Fruit fly (Drosophila melanogaster) whole organism, embryonic: ENCODE data around the gene CG4942.
A peak's percentile ranks its signal among the peaks of the same experiment; 100 is the strongest.

ENCODE experiments used
- Atf-2 ChIP-seq: fragments of 200-800 bp; sonication (Bioruptor generic); optimal IDR thresholded peaks from 2 replicates; lab custom pipeline; 2016; ENCODE audit warnings: missing biosample characterization, missing genetic modification characterization
- Bgb ChIP-seq: fragments of 200-800 bp; sonication (Bioruptor generic); IDR thresholded peaks from 2 replicates; pipeline ENCODE4 v1.3.6; 2022; ENCODE audit warnings: missing biosample characterization, missing genetic modification characterization; ENCODE audit not compliant: partially characterized antibody
- CG10462 ChIP-seq: fragments of 200-800 bp; sonication (Bioruptor generic); optimal IDR thresholded peaks from 2 replicates; lab custom pipeline; 2016; ENCODE audit warnings: missing biosample characterization, missing genetic modification characterization
- CG10979 ChIP-seq: fragments of 200-800 bp; sonication (Bioruptor generic); optimal IDR thresholded peaks from 2 replicates; lab custom pipeline; 2018; ENCODE audit warnings: missing biosample characterization, mild to moderate bottlenecking, missing genetic modification characterization, moderate library complexity
- CG11093 ChIP-seq: fragments of 200-800 bp; sonication (Bioruptor generic); IDR thresholded peaks from 3 replicates; pipeline ENCODE4 v1.3.6; 2022; ENCODE audit warnings: missing biosample characterization, missing genetic modification characterization
- CG12219 ChIP-seq: fragments of 200-800 bp; sonication (Bioruptor generic); optimal IDR thresholded peaks from 3 replicates; lab custom pipeline; 2018; ENCODE audit warnings: missing biosample characterization, mild to moderate bottlenecking, missing genetic modification characterization
- CG12236 ChIP-seq: fragments of 200-800 bp; sonication (Bioruptor generic); optimal IDR thresholded peaks from 2 replicates; lab custom pipeline; 2016; ENCODE audit warnings: missing biosample characterization, missing genetic modification characterization
- CG14860 ChIP-seq: fragments of 200-800 bp; sonication (Bioruptor generic); IDR thresholded peaks from 3 replicates; pipeline ENCODE4 v1.3.6; 2022; ENCODE audit warnings: missing biosample characterization, missing genetic modification characterization; ENCODE audit not compliant: partially characterized antibody
- CG15073 ChIP-seq: fragments of 200-800 bp; sonication (Bioruptor generic); optimal IDR thresholded peaks from 2 replicates; lab custom pipeline; 2016; ENCODE audit warnings: missing biosample characterization, missing genetic modification characterization
- CG1529 ChIP-seq: fragments of 200-800 bp; sonication (Bioruptor generic); optimal IDR thresholded peaks from 3 replicates; lab custom pipeline; 2018; ENCODE audit warnings: missing biosample characterization, missing genetic modification characterization
- CG15601 ChIP-seq: fragments of 200-800 bp; sonication (Bioruptor generic); optimal IDR thresholded peaks from 3 replicates; lab custom pipeline; 2019; ENCODE audit warnings: missing biosample characterization, mild to moderate bottlenecking, missing genetic modification characterization, moderate library complexity
- CG17612 ChIP-seq: fragments of 200-800 bp; sonication (Bioruptor generic); IDR thresholded peaks from 2 replicates; pipeline ENCODE4 v1.3.6; 2022; ENCODE audit warnings: missing biosample characterization, missing genetic modification characterization
- CG18476 ChIP-seq: fragments of 200-800 bp; sonication (Bioruptor generic); optimal IDR thresholded peaks from 2 replicates; lab custom pipeline; 2016; ENCODE audit warnings: missing biosample characterization, mild to moderate bottlenecking, missing genetic modification characterization
- CG2875 ChIP-seq: fragments of 200-800 bp; sonication (Bioruptor generic); optimal IDR thresholded peaks from 2 replicates; lab custom pipeline; 2017; ENCODE audit warnings: missing biosample characterization, mild to moderate bottlenecking, missing genetic modification characterization, missing genetic modification reagents
- CG30020 ChIP-seq: fragments of 200-800 bp; optimal IDR thresholded peaks from 2 replicates; lab custom pipeline; 2019; ENCODE audit warnings: missing biosample characterization, mild to moderate bottlenecking, missing genetic modification characterization, moderate library complexity
- CG34376 ChIP-seq: fragments of 200-800 bp; sonication (Bioruptor generic); optimal IDR thresholded peaks from 2 replicates; lab custom pipeline; 2018; ENCODE audit warnings: missing biosample characterization, mild to moderate bottlenecking, missing genetic modification characterization
- CG7987 ChIP-seq: fragments of 200-800 bp; sonication (Bioruptor generic); optimal IDR thresholded peaks from 2 replicates; lab custom pipeline; 2018; ENCODE audit warnings: missing biosample characterization, mild to moderate bottlenecking, missing genetic modification characterization, moderate library complexity
- CG8089 ChIP-seq: fragments of 200-800 bp; sonication (Bioruptor generic); optimal IDR thresholded peaks from 3 replicates; lab custom pipeline; 2016; ENCODE audit warnings: missing biosample characterization, missing genetic modification characterization
- CG9215 ChIP-seq: fragments of 200-800 bp; sonication (Bioruptor generic); IDR thresholded peaks from 2 replicates; pipeline ENCODE4 v1.3.6; 2022; ENCODE audit warnings: missing biosample characterization, missing genetic modification characterization
- D19A ChIP-seq: fragments of 200-800 bp; optimal IDR thresholded peaks from 3 replicates; lab custom pipeline; 2019; ENCODE audit warnings: missing biosample characterization, mild to moderate bottlenecking, missing genetic modification characterization, moderate library complexity
- Fer3 ChIP-seq: fragments of 200-800 bp; sonication (Bioruptor generic); optimal IDR thresholded peaks from 2 replicates; lab custom pipeline; 2018; ENCODE audit warnings: missing biosample characterization, mild to moderate bottlenecking, missing genetic modification characterization, moderate library complexity
- HHEX ChIP-seq: fragments of 200-800 bp; sonication (Bioruptor generic); optimal IDR thresholded peaks from 3 replicates; lab custom pipeline; 2017; ENCODE audit warnings: missing biosample characterization, mild to moderate bottlenecking, missing genetic modification characterization, missing genetic modification reagents
- Hsf ChIP-seq: fragments of 200-800 bp; sonication (Bioruptor generic); optimal IDR thresholded peaks from 3 replicates; lab custom pipeline; 2016; ENCODE audit warnings: missing biosample characterization, missing genetic modification characterization
- Lhr ChIP-seq: fragments of 200-800 bp; sonication (Bioruptor generic); optimal IDR thresholded peaks from 3 replicates; lab custom pipeline; 2017; ENCODE audit warnings: mild to moderate bottlenecking, missing biosample characterization, missing genetic modification reagents, missing genetic modification characterization
- Lpt ChIP-seq: fragments of >200 bp; optimal IDR thresholded peaks from 2 replicates; lab custom pipeline; 2018; ENCODE audit warnings: missing biosample characterization, missing genetic modification characterization
- Six4 ChIP-seq: fragments of 200-800 bp; sonication (Bioruptor generic); optimal IDR thresholded peaks from 2 replicates; lab custom pipeline; 2016; ENCODE audit warnings: missing biosample characterization, missing genetic modification characterization
- Trl ChIP-seq, 3 experiments: fragments of >200 bp in 2 of 3; fragments of 200-800 bp in 1 of 3; sonication (Bioruptor generic) in 1 of 3; optimal IDR thresholded peaks; 2 replicates in 1 of 3; 3 replicates in 2 of 3; lab custom pipeline; 2016 to 2017; ENCODE audit warnings: missing biosample characterization in 1 of 3, missing genetic modification characterization in 1 of 3
- Usf ChIP-seq: fragments of 200-800 bp; sonication (Bioruptor generic); optimal IDR thresholded peaks from 2 replicates; lab custom pipeline; 2017; ENCODE audit warnings: missing genotype, missing biosample characterization, missing genetic modification characterization
- Vsx1 ChIP-seq: fragments of 200-800 bp; sonication (Bioruptor generic); optimal IDR thresholded peaks from 2 replicates; lab custom pipeline; 2017; ENCODE audit warnings: missing biosample characterization, mild to moderate bottlenecking, missing genetic modification characterization, missing genetic modification reagents
- ap ChIP-seq: fragments of 200-800 bp; sonication (Bioruptor generic); IDR thresholded peaks from 2 replicates; pipeline ENCODE4 v1.3.6; 2022; ENCODE audit warnings: missing biosample characterization, missing genetic modification characterization
- br ChIP-seq: fragments of >200 bp; optimal IDR thresholded peaks from 2 replicates; lab custom pipeline; 2017
- crc ChIP-seq: fragments of 200-800 bp; sonication (Bioruptor generic); optimal IDR thresholded peaks from 2 replicates; lab custom pipeline; 2016; ENCODE audit warnings: missing biosample characterization, missing genetic modification characterization
- dpn ChIP-seq, 2 experiments: fragments of 200-800 bp; sonication (Bioruptor generic); optimal IDR thresholded peaks; 3 replicates each; lab custom pipeline; 2016; ENCODE audit warnings: missing biosample characterization in 2 of 2, missing genetic modification characterization in 2 of 2
- eyg ChIP-seq: fragments of 200-800 bp; sonication (Bioruptor generic); optimal IDR thresholded peaks from 3 replicates; lab custom pipeline; 2016; ENCODE audit warnings: missing biosample characterization, missing genetic modification characterization
- fd102C ChIP-seq: fragments of 200-800 bp; sonication (Bioruptor generic); optimal IDR thresholded peaks from 2 replicates; lab custom pipeline; 2018; ENCODE audit warnings: missing biosample characterization, mild to moderate bottlenecking, missing genetic modification characterization, moderate library complexity
- gem ChIP-seq: fragments of 200-800 bp; sonication (Bioruptor generic); optimal IDR thresholded peaks from 2 replicates; lab custom pipeline; 2019; ENCODE audit warnings: missing biosample characterization, mild to moderate bottlenecking, missing genetic modification characterization, moderate library complexity
- lola ChIP-seq, 3 experiments: fragments of >200 bp in 2 of 3; fragments of 200-800 bp in 1 of 3; sonication (Bioruptor generic) in 1 of 3; optimal IDR thresholded peaks; 2 replicates each; lab custom pipeline; 2017 to 2019; ENCODE audit warnings: missing biosample characterization in 3 of 3, missing genetic modification characterization in 3 of 3, mild to moderate bottlenecking in 1 of 3, moderate library complexity in 1 of 3
- nerfin-2 ChIP-seq: fragments of 200-800 bp; sonication (Bioruptor generic); IDR thresholded peaks from 2 replicates; pipeline ENCODE4 v1.3.6; 2022; ENCODE audit warnings: missing biosample characterization, missing genetic modification characterization; ENCODE audit not compliant: partially characterized antibody
- pho ChIP-seq: fragments of 200-800 bp; sonication (Bioruptor generic); optimal IDR thresholded peaks from 2 replicates; lab custom pipeline; 2016; ENCODE audit warnings: missing biosample characterization, missing genetic modification characterization
- pnt ChIP-seq: fragments of 200-800 bp; sonication (Bioruptor generic); optimal IDR thresholded peaks from 3 replicates; lab custom pipeline; 2016; ENCODE audit warnings: missing biosample characterization, missing genetic modification characterization
- salm ChIP-seq: fragments of 200-800 bp; sonication (Bioruptor generic); optimal IDR thresholded peaks from 2 replicates; lab custom pipeline; 2018; ENCODE audit warnings: missing biosample characterization, mild to moderate bottlenecking, missing genetic modification characterization
- sr ChIP-seq: fragments of 200-800 bp; sonication (Bioruptor generic); IDR thresholded peaks from 3 replicates; pipeline ENCODE4 v1.3.6; 2022; ENCODE audit warnings: missing biosample characterization, missing genetic modification characterization
- tgo ChIP-seq: fragments of 200-800 bp; sonication (Bioruptor generic); IDR thresholded peaks from 3 replicates; pipeline ENCODE4 v1.3.6; 2022; ENCODE audit warnings: missing biosample characterization, missing genetic modification characterization
- tll ChIP-seq, 2 experiments: fragments of 200-800 bp in 1 of 2; fragments of >200 bp in 1 of 2; sonication (Bioruptor generic) in 1 of 2; optimal IDR thresholded peaks; 2 replicates each; lab custom pipeline; 2017 to 2019; ENCODE audit warnings: missing biosample characterization in 2 of 2, missing genetic modification characterization in 2 of 2, mild to moderate bottlenecking in 1 of 2, moderate library complexity in 1 of 2
- trem ChIP-seq: fragments of 200-800 bp; optimal IDR thresholded peaks from 3 replicates; lab custom pipeline; 2019; ENCODE audit warnings: missing biosample characterization, mild to moderate bottlenecking, missing genetic modification characterization, moderate library complexity
- unc-4 ChIP-seq: fragments of 200-800 bp; sonication (Bioruptor generic); IDR thresholded peaks from 2 replicates; pipeline ENCODE4 v1.3.6; 2022; ENCODE audit warnings: missing biosample characterization, missing genetic modification characterization; ENCODE audit not compliant: partially characterized antibody
- unpg ChIP-seq: fragments of 200-800 bp; sonication (Bioruptor generic); optimal IDR thresholded peaks from 3 replicates; lab custom pipeline; 2018; ENCODE audit warnings: missing biosample characterization, mild to moderate bottlenecking, missing genetic modification characterization, moderate library complexity
- usp ChIP-seq: fragments of >200 bp; optimal IDR thresholded peaks from 2 replicates; lab custom pipeline; 2017; ENCODE audit warnings: missing biosample characterization, missing genetic modification characterization
- zf30C ChIP-seq: fragments of 200-800 bp; sonication (Bioruptor generic); optimal IDR thresholded peaks from 3 replicates; lab custom pipeline; 2018; ENCODE audit warnings: missing biosample characterization, mild to moderate bottlenecking, missing genetic modification characterization

Gene CG4942

dm6 chr3L:9057429-9058088 lies 15.3 kb upstream of the CG4942 start (continued):
- peak in 1 of 3 experiments; percentile 90 for TF ChIP-seq lola (GFP tag; optimal IDR thresholded peaks at IDR 0.05; lab: Kevin White, UChicago)
- peak; percentile 92 for TF ChIP-seq CG15601 (tag; lab: Kevin White, UChicago)
- peak; percentile 87 for TF ChIP-seq D19A (tag; lab: Kevin White, UChicago)
- peak; percentile 74 for TF ChIP-seq CG12219 (GFP tag; lab: Kevin White, UChicago)
- peak; percentile 10 for TF ChIP-seq Atf-2 (GFP tag; lab: Kevin White, UChicago)
- TF ChIP-seq pho (GFP tag; lab: Kevin White, UChicago): peak; percentile 67
- peak; percentile 86 for TF ChIP-seq zf30C (GFP tag; lab: Kevin White, UChicago)
- peak; percentile 39 for TF ChIP-seq CG15073 (GFP tag; lab: Kevin White, UChicago)
- peak; percentile 91 for TF ChIP-seq CG10979 (tag; lab: Kevin White, UChicago)
- TF ChIP-seq br: no peak
- peak; percentile 68 for TF ChIP-seq CG7987 (GFP tag; lab: Kevin White, UChicago)
- TF ChIP-seq CG1529: peak; percentile 81
- TF ChIP-seq salm (tag; lab: Kevin White, UChicago): peak; percentile 81
- no peak for TF ChIP-seq tll (GFP tag; optimal IDR thresholded peaks at IDR 0.05; lab: Kevin White, UChicago)
- TF ChIP-seq nerfin-2 (GFP tag; lab: Robert Waterston, UW): no peak
- no peak for TF ChIP-seq sr (GFP tag; lab: Robert Waterston, UW)
- peak; percentile 91 for TF ChIP-seq unpg (GFP tag; lab: Kevin White, UChicago)
- no peak for TF ChIP-seq fd102C (GFP tag; lab: Kevin White, UChicago)
- TF ChIP-seq Trl (optimal IDR thresholded peaks at IDR 0.05; lab: Kevin White, UChicago): no peak
- peak; percentile 17 for TF ChIP-seq Trl (GFP tag; optimal IDR thresholded peaks at IDR 0.05; lab: Kevin White, UChicago)
- TF ChIP-seq tgo: peak; percentile 90
- peak; percentile 76 for TF ChIP-seq CG10462 (GFP tag; lab: Kevin White, UChicago)
- TF ChIP-seq eyg (GFP tag; lab: Kevin White, UChicago): peak; percentile 11
- TF ChIP-seq CG18476: peak; percentile 83
- TF ChIP-seq dpn (GFP tag; optimal IDR thresholded peaks at IDR 0.05; lab: Kevin White, UChicago): peak; percentile 54 to 83
- TF ChIP-seq CG17612: peak; percentile 66
- TF ChIP-seq unc-4 (GFP tag; lab: Robert Waterston, UW): no peak
- no peak for TF ChIP-seq CG8089 (GFP tag; lab: Kevin White, UChicago)
- no peak for TF ChIP-seq Lpt (GFP tag; lab: Kevin White, UChicago)
- peak; percentile 90 for TF ChIP-seq Fer3 (tag; lab: Kevin White, UChicago)
- TF ChIP-seq Vsx1 (GFP tag; lab: Kevin White, UChicago): peak; percentile 66
- peak; percentile 90 for TF ChIP-seq HHEX
- peak; percentile 80 for TF ChIP-seq CG11093
- TF ChIP-seq CG2875 (GFP tag; lab: Kevin White, UChicago): peak; percentile 74
- TF ChIP-seq pnt (GFP tag; lab: Kevin White, UChicago): peak; percentile 23
- peak; percentile 61 for TF ChIP-seq CG30020 (tag; lab: Kevin White, UChicago)
- no peak for TF ChIP-seq CG14860 (GFP tag; lab: Robert Waterston, UW)
- peak; percentile 85 for TF ChIP-seq Six4 (GFP tag; lab: Kevin White, UChicago)
- TF ChIP-seq Lhr (GFP tag; lab: Kevin White, UChicago): peak; percentile 59
- TF ChIP-seq Usf (GFP tag; lab: Kevin White, UChicago): peak; percentile 80
- TF ChIP-seq Hsf: peak; percentile 77
- TF ChIP-seq trem (tag; lab: Kevin White, UChicago): peak; percentile 82
- TF ChIP-seq gem: peak; percentile 95
- TF ChIP-seq Bgb (GFP tag; lab: Robert Waterston, UW): no peak
- TF ChIP-seq CG9215 (GFP tag; lab: Robert Waterston, UW): peak; percentile 89
- no peak for TF ChIP-seq CG12236 (GFP tag; lab: Kevin White, UChicago)
- peak; percentile 86 for TF ChIP-seq CG34376 (GFP tag; lab: Kevin White, UChicago)
- peak; percentile 78 for TF ChIP-seq ap (GFP tag; lab: Robert Waterston, UW)
- no peak for TF ChIP-seq usp (GFP tag; lab: Kevin White, UChicago)
- no peak for TF ChIP-seq crc (GFP tag; lab: Kevin White, UChicago)
